Worm (Caenorhabditis elegans) whole organism, young adult: ENCODE results near the gene tpan-1.

Experiments
- ama-1 ChIP-seq, 3 experiments: fragments of 150-350 bp in 1 of 3; sonication (generic microtip) in 2 of 3; optimal IDR thresholded peaks; 2 replicates each; lab custom pipeline; 2014 to 2018; ENCODE audit warnings: missing biosample characterization in 2 of 3, missing genetic modification characterization in 2 of 3, missing genetic modification reagents in 2 of 3
- aptf-2 ChIP-seq: fragments of 200-800 bp; sonication (Bioruptor generic); conservative IDR thresholded peaks from 2 replicates; pipeline ENCODE4 v1.3.6; 2022; ENCODE audit warnings: missing genetic modification reagents, missing genetic modification characterization, missing compliant biosample characterization
- ets-4 ChIP-seq: fragments of 200-800 bp; sonication (Bioruptor generic); optimal IDR thresholded peaks from 2 replicates; lab custom pipeline; 2018; ENCODE audit warnings: mild to moderate bottlenecking, missing genetic modification characterization, missing compliant biosample characterization
- hmg-20 ChIP-seq: fragments of 200-800 bp; sonication (Bioruptor generic); IDR thresholded peaks from 2 replicates; pipeline ENCODE4 v1.3.6; 2022; ENCODE audit warnings: missing genetic modification reagents, missing genetic modification characterization, missing compliant biosample characterization
- let-526 ChIP-seq: fragments of 200-800 bp; sonication (Bioruptor generic); IDR thresholded peaks from 2 replicates; pipeline ENCODE4 v1.3.6; 2022; ENCODE audit warnings: missing genetic modification reagents, missing genetic modification characterization, missing compliant biosample characterization
- mes-4 ChIP-seq: sonication (generic microtip); optimal IDR thresholded peaks from 2 replicates; lab custom pipeline; 2016; ENCODE audit warnings: missing genotype, missing genetic modification characterization, missing compliant biosample characterization
- pha-4 ChIP-seq: fragments of 150-350 bp; sonication (generic microtip); optimal IDR thresholded peaks from 2 replicates; lab custom pipeline; 2014; ENCODE audit warnings: missing biosample characterization, missing genetic modification reagents, missing genetic modification characterization
- ztf-22 ChIP-seq: fragments of 200-800 bp; sonication (Bioruptor generic); optimal IDR thresholded peaks from 2 replicates; lab custom pipeline; 2018; ENCODE audit warnings: mild to moderate bottlenecking, missing genetic modification characterization, moderate library complexity, missing compliant biosample characterization

DNA sequence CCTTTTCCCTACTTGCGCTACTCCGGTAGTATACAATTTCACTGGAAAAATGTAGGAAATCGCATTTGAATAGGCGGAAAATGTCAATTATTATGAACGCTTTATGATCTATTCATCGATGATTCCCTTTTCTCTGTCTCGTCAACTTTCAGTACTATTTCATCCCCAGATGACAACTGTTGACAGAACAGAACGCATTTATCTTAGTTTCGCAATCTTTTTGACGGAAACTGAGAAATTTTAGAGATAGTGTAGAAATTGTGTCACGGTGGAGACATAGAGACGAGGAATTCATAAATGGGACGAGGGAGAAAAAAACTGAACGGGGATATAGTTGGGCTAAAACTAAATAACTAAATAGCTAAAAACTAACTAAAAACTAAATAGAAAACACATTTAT, 17.6 kb upstream of the tpan-1 start:
- TF ChIP-seq aptf-2 (GFP tag; lab: Robert Waterston, UW) (no peak), ets-4 (GFP tag; lab: Kevin White, UChicago) (no peak), mes-4 (tag; lab: Kevin White, UChicago) (no peak), pha-4 (tag; lab: Kevin White, UChicago) (no peak), hmg-20 (GFP tag; lab: Robert Waterston, UW) (no peak), let-526 (GFP tag; lab: Robert Waterston, UW) (no peak), ztf-22 (GFP tag; lab: Kevin White, UChicago) (no peak), ama-1 (optimal IDR thresholded peaks at IDR 0.05; lab: Kevin White, UChicago) (no peak), ama-1 (GFP tag; optimal IDR thresholded peaks at IDR 0.05; lab: Kevin White, UChicago) (no peak)
